Worm (Caenorhabditis elegans): ENCODE results near the gene Y57A10C.9.

Gene Y57A10C.9

ce11 chrII:12387487-12387886, 50.9 kb downstream of the Y57A10C.9 start:
- TF ChIP-seq flt-1 (GFP tag; IDR thresholded peaks at IDR 0.05) (no peak), cog-1 (tag; optimal IDR thresholded peaks at IDR 0.05) (no peak)

DNA sequence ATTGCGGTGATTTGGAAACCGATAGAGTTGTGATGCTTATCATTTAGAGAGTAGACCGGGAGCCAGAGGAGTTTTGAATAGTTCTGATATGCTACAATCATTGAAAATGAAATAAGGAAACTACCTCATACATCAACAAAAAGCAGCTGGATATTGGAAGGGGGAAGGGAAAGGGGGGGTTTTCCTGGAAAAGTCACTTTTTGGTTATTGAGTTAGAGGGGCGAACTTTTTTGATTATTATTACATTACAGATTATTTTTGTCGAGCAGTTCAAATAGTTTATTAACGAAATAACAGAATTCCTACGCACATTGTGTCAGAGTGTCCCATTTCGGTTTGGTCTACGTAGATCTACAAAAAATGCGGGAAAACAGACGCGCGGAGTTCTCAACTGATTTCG, 51.6 kb downstream of the Y57A10C.9 start, which contains the start of gene sre-42:
Gene sre-42, minus strand, starts transcription at position 101 of the 400 bp plus-strand sequence.
- TF ChIP-seq tab-1 (GFP tag; IDR thresholded peaks at IDR 0.05) = no peak
- no peak for TF ChIP-seq cog-1 (tag; optimal IDR thresholded peaks at IDR 0.05)
- TF ChIP-seq T22C8.4 (GFP tag; IDR thresholded peaks at IDR 0.05) = no peak
- no peak for TF ChIP-seq ref-1 (GFP tag; conservative IDR thresholded peaks at IDR 0.05)
- TF ChIP-seq klf-2 (GFP tag; conservative IDR thresholded peaks at IDR 0.05) = no peak
- TF ChIP-seq med-1 (GFP tag; optimal IDR thresholded peaks at IDR 0.05; ENCODE audit: insufficient read depth) = no peak
- no peak for TF ChIP-seq ztf-23 (GFP tag; IDR thresholded peaks at IDR 0.05)
- TF ChIP-seq ztf-29 (GFP tag; IDR thresholded peaks at IDR 0.05) = no peak
- no peak for TF ChIP-seq flt-1 (GFP tag; IDR thresholded peaks at IDR 0.05)

DNA sequence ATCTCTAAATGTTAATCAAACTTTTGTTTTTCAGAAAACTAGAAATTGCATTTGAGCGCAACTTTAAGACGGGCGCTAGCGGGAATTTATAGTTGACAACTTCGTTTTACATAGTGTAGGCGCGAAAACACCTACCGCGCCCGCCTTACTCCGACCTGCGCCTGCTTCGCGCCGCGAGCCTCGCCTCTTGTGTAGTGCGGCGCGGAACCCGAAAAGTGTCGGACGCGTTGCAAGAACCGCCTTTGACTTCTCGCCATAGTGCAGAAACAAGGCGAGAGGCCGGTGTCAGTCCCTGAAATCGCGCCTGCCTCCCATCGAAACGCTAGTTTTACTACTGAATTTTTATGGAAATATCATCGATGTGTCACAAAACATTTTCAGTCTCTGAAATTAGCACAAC, 52.5 kb downstream of the Y57A10C.9 start:
- TF ChIP-seq flt-1 (GFP tag; IDR thresholded peaks at IDR 0.05) (no peak), med-1 (GFP tag; optimal IDR thresholded peaks at IDR 0.05; ENCODE audit: insufficient read depth) (no peak), tab-1 (GFP tag; IDR thresholded peaks at IDR 0.05) (no peak), ztf-23 (GFP tag; IDR thresholded peaks at IDR 0.05) (no peak), klf-2 (GFP tag; conservative IDR thresholded peaks at IDR 0.05) (no peak), ztf-29 (GFP tag; IDR thresholded peaks at IDR 0.05) (no peak), ref-1 (GFP tag; conservative IDR thresholded peaks at IDR 0.05) (no peak), T22C8.4 (GFP tag; IDR thresholded peaks at IDR 0.05) (no peak), cog-1 (tag; optimal IDR thresholded peaks at IDR 0.05) (no peak)
